Worm (Caenorhabditis elegans): ENCODE data around the gene hpo-25.

The hpo-25 gene

ce11 chrII:2324956-2325355, 44.1 kb upstream of the hpo-25 start, which contains the start of gene ZK1240.11:
Gene ZK1240.11 (plus strand): TSS chrII:2325256.
- no peak for TF ChIP-seq R02D3.7 (tag; optimal IDR thresholded peaks at IDR 0.05)
- TF ChIP-seq egl-5 (tag; optimal IDR thresholded peaks at IDR 0.05), result no peak
- no peak for TF ChIP-seq ceh-16 (tag; optimal IDR thresholded peaks at IDR 0.05)
- no peak for TF ChIP-seq nhr-43 (tag; optimal IDR thresholded peaks at IDR 0.05; ENCODE audit: poor library complexity, severe bottlenecking)
- TF ChIP-seq pha-4 (tag; optimal IDR thresholded peaks at IDR 0.05), result no peak
- TF ChIP-seq ceh-9 (tag; optimal IDR thresholded peaks at IDR 0.05), result no peak
- no peak for TF ChIP-seq tbx-2 (tag; optimal IDR thresholded peaks at IDR 0.05)

- TF ChIP-seq skn-1 (tag; optimal IDR thresholded peaks at IDR 0.05) (no peak), ZK546.5 (tag; optimal IDR thresholded peaks at IDR 0.05) (no peak), nhr-237 (tag; optimal IDR thresholded peaks at IDR 0.05) (no peak), ceh-82 (tag; optimal IDR thresholded peaks at IDR 0.05) (no peak), nhr-76 (tag; optimal IDR thresholded peaks at IDR 0.05) (no peak), elt-2 (tag; optimal IDR thresholded peaks at IDR 0.05) (no peak), nhr-12 (tag; optimal IDR thresholded peaks at IDR 0.05) (no peak), nhr-67 (tag; optimal IDR thresholded peaks at IDR 0.05) (no peak), mml-1 (tag; optimal IDR thresholded peaks at IDR 0.05) (no peak), ceh-28 (tag; optimal IDR thresholded peaks at IDR 0.05) (no peak), ztf-4 (tag; optimal IDR thresholded peaks at IDR 0.05) (no peak), eor-1 (tag; optimal IDR thresholded peaks at IDR 0.05) (no peak), hmg-11 (tag; optimal IDR thresholded peaks at IDR 0.05) (no peak), mdl-1 (tag; optimal IDR thresholded peaks at IDR 0.05) (no peak), nhr-23 (tag; optimal IDR thresholded peaks at IDR 0.05) (no peak), nhr-43 (tag; optimal IDR thresholded peaks at IDR 0.05; ENCODE audit: poor library complexity, severe bottlenecking) (no peak), daf-12 (tag; optimal IDR thresholded peaks at IDR 0.05) (no peak), elt-1 (tag; optimal IDR thresholded peaks at IDR 0.05) (no peak), jun-1 (tag; optimal IDR thresholded peaks at IDR 0.05) (no peak)
Measured at ce11 chrII:2328963-2329442, 40.1 kb upstream of the hpo-25 start, which contains the start of the genes ZK1240.8 and ZK1240.1. Gene ZK1240.8 (minus strand): TSS chrII:2329063. Gene ZK1240.1 (plus strand): TSS chrII:2329392.

- TF ChIP-seq mdl-1 (tag; optimal IDR thresholded peaks at IDR 0.05) (no peak), jun-1 (tag; optimal IDR thresholded peaks at IDR 0.05) (no peak), pha-4 (tag; optimal IDR thresholded peaks at IDR 0.05) (no peak), nhr-23 (tag; optimal IDR thresholded peaks at IDR 0.05) (no peak), lin-39 (tag; optimal IDR thresholded peaks at IDR 0.05) (no peak), elt-2 (tag; optimal IDR thresholded peaks at IDR 0.05) (no peak), nhr-77 (tag; optimal IDR thresholded peaks at IDR 0.05) (no peak), egl-5 (tag; optimal IDR thresholded peaks at IDR 0.05) (no peak)
Measured at ce11 chrII:2330462-2330861, 38.6 kb upstream of the hpo-25 start.

ce11 chrII:2332220-2332619, 36.8 kb upstream of the hpo-25 start, which contains the start of gene F43C11.8:
Gene F43C11.8 (plus strand): TSS chrII:2332520.
- no peak for TF ChIP-seq egl-27 (tag; optimal IDR thresholded peaks at IDR 0.05)
- no peak for TF ChIP-seq mml-1 (tag; optimal IDR thresholded peaks at IDR 0.05)
- TF ChIP-seq ztf-11 (tag; optimal IDR thresholded peaks at IDR 0.05), result no peak
- TF ChIP-seq fos-1 (tag; optimal IDR thresholded peaks at IDR 0.05), result no peak

ce11 chrII:2335572-2335971, 33.5 kb upstream of the hpo-25 start, which contains the start of gene F43C11.7:
Gene F43C11.7 (plus strand): TSS chrII:2335897.
- peak; percentile 51 for TF ChIP-seq pha-4 (tag; optimal IDR thresholded peaks at IDR 0.05)
- no peak for TF ChIP-seq fkh-10 (GFP tag; optimal IDR thresholded peaks at IDR 0.05)
- TF ChIP-seq daf-12 (tag; optimal IDR thresholded peaks at IDR 0.05), result no peak
- no peak for TF ChIP-seq egl-27 (tag; optimal IDR thresholded peaks at IDR 0.05)
- no peak for TF ChIP-seq unc-62 (GFP tag; optimal IDR thresholded peaks at IDR 0.05)
- TF ChIP-seq elt-2 (tag; optimal IDR thresholded peaks at IDR 0.05), result peak; percentile 87
- TF ChIP-seq fkh-2 (tag; optimal IDR thresholded peaks at IDR 0.05), result no peak
- TF ChIP-seq pqm-1 (tag; optimal IDR thresholded peaks at IDR 0.05), result peak; percentile 49
- TF ChIP-seq nhr-11 (tag; optimal IDR thresholded peaks at IDR 0.05), result no peak
